Fruit fly (Drosophila melanogaster): ENCODE data around the gene CG17776.

CG17776 gene

DNA sequence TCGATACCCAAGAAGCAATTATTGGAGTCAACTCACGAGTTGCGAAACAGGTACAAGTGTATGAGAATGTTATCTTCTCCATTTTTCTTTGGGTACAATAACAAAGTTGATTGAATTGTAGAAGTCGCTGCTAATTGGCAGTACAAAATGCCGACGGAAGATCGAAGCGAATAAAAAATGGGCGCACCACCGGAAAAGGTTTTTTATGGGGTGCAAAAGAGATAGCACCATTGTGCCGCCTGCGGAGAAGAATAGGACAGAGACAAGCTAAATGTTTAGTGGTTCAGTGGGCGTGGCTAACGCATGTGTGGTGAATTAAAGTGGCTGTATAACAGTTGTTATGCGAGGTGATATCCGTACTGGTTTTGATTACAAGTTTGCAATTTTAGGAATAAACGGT lies 44.0 kb upstream of the CG17776 start (continued):
- peak; percentile 10 for TF ChIP-seq zen (tag; optimal IDR thresholded peaks at IDR 0.05)
- TF ChIP-seq pfk (GFP tag; optimal IDR thresholded peaks at IDR 0.05), result peak; percentile 58
- TF ChIP-seq aop (GFP tag; IDR thresholded peaks at IDR 0.05), result peak; percentile 53; the same call in 1 of the 2 replicates
- peak; percentile 19 for TF ChIP-seq Deaf1 (tag; optimal IDR thresholded peaks at IDR 0.05)
- TF ChIP-seq da (GFP tag; optimal IDR thresholded peaks at IDR 0.05), result no peak
- no peak for TF ChIP-seq CG10274 (GFP tag; optimal IDR thresholded peaks at IDR 0.05)
- TF ChIP-seq nerfin-1 (tag; optimal IDR thresholded peaks at IDR 0.05), result peak; percentile 29
- TF ChIP-seq Nf-YA (GFP tag; IDR thresholded peaks at IDR 0.05), result peak; percentile 68

DNA sequence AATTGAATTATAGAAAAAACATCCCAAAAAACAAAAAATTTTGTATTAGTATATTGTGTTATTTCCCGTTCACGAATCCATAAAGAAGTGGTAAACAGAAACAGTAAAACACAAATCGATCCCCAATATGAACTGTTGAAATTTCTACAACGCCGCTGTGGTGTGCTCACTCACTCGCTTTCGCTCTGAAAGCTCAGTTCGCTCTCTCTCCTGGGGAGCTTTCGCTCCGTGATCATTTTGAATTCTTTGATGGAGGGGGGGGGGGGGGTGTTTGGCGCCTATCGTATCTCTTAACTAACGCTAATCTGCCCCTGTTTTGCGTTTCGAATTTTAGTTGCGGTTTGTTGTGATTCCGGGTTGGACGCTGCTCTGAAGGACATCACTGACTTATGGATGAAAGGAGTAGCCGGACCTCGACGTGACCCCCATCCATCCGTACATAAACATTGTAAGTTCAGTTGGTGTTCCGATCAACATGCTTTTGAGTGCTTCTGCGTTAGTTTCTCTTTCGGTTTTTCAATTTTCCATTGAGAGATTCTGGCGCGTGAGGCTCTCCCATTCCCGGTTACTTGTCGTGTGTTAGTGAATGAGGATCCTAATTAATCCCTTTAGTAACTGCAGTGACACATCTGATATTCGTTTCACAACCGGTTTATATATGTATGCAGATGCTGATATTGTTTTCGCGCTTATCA lies 43.2 kb upstream of the CG17776 start, which contains the start of gene D2hgdh:
Gene D2hgdh (plus strand): TSS at position 331 of the 695 bp plus-strand sequence.
- TF ChIP-seq CG13287 (GFP tag; IDR thresholded peaks at IDR 0.05; ENCODE audit: partially characterized antibody) (peak; percentile 33; the same call in 1 of the 2 replicates), Doc3 (GFP tag; IDR thresholded peaks at IDR 0.05; ENCODE audit: partially characterized antibody) (no peak), peb (GFP tag; IDR thresholded peaks at IDR 0.05) (no peak), eve (GFP tag; optimal IDR thresholded peaks at IDR 0.05) (no peak), salm (tag; optimal IDR thresholded peaks at IDR 0.05) (no peak), dan (GFP tag; IDR thresholded peaks at IDR 0.05) (no peak), CG2678 (tag; optimal IDR thresholded peaks at IDR 0.05) (peak; percentile 30), CG15269 (tag; optimal IDR thresholded peaks at IDR 0.05) (peak; percentile 18), HLH3B (GFP tag; IDR thresholded peaks at IDR 0.05) (no peak), E2f2 (GFP tag; IDR thresholded peaks at IDR 0.05) (peak; percentile 42; the same call in 1 of the 2 replicates), Dp (GFP tag; optimal IDR thresholded peaks at IDR 0.05) (peak; percentile 20), Ada2b (GFP tag; IDR thresholded peaks at IDR 0.05) (0 out of 2 replicates have a peak, but pooled peaks have one; percentile 7), chm (GFP tag; IDR thresholded peaks at IDR 0.05) (peak; percentile 10; the same call in 1 of the 2 replicates), Blimp-1 (GFP tag; optimal IDR thresholded peaks at IDR 0.05) (no peak), crol (GFP tag; IDR thresholded peaks at IDR 0.05) (peak; percentile 80), CG32532 (GFP tag; IDR thresholded peaks at IDR 0.05) (peak; percentile 59), CG34376 (GFP tag; optimal IDR thresholded peaks at IDR 0.05) (peak; percentile 38), amos (GFP tag; IDR thresholded peaks at IDR 0.05; ENCODE audit: partially characterized antibody) (peak; percentile 23; the same call in 1 of the 2 replicates), Deaf1 (tag; optimal IDR thresholded peaks at IDR 0.05) (no peak), CG2120 (GFP tag; optimal IDR thresholded peaks at IDR 0.05) (peak; percentile 60), Trl (optimal IDR thresholded peaks at IDR 0.05) (peak; percentile 61 to 80), Trl (GFP tag; optimal IDR thresholded peaks at IDR 0.05) (no peak), CG9932 (GFP tag; IDR thresholded peaks at IDR 0.05) (peak; percentile 43), gro (GFP tag; optimal IDR thresholded peaks at IDR 0.05) (peak; percentile 1), zfh2 (GFP tag; optimal IDR thresholded peaks at IDR 0.05) (peak; percentile 14), CoRest (tag; optimal IDR thresholded peaks at IDR 0.05) (no peak), CG10274 (GFP tag; optimal IDR thresholded peaks at IDR 0.05) (no peak), CG8290 (GFP tag; optimal IDR thresholded peaks at IDR 0.05) (no peak), CG8290 (tag; optimal IDR thresholded peaks at IDR 0.05) (peak in 1 of 2 experiments; percentile 39), Jarid2 (GFP tag; optimal IDR thresholded peaks at IDR 0.05) (peak; percentile 15), pnt (GFP tag; optimal IDR thresholded peaks at IDR 0.05) (no peak), row (GFP tag; IDR thresholded peaks at IDR 0.05) (peak; percentile 21; the same call in 1 of the 3 replicates), lilli (GFP tag; optimal IDR thresholded peaks at IDR 0.05) (peak; percentile 45), Med (GFP tag) (peak; percentile 79), z (GFP tag; IDR thresholded peaks at IDR 0.05) (peak; percentile 76; the same call in 2 of the 3 replicates), CG5953 (GFP tag; IDR thresholded peaks at IDR 0.05) (no peak), Meics (GFP tag; optimal IDR thresholded peaks at IDR 0.05) (peak; percentile 8), NFAT (GFP tag; IDR thresholded peaks at IDR 0.05) (0 out of 2 replicates have a peak, but pooled peaks have one; percentile 8), Drgx (GFP tag; IDR thresholded peaks at IDR 0.05) (peak; percentile 53), aop (GFP tag; IDR thresholded peaks at IDR 0.05) (no peak), CG30403 (GFP tag; optimal IDR thresholded peaks at IDR 0.05) (peak; percentile 4), run (tag; optimal IDR thresholded peaks at IDR 0.05) (peak; percentile 9), lbe (GFP tag; optimal IDR thresholded peaks at IDR 0.05) (no peak)
